Worm (Caenorhabditis elegans) whole organism, L2 larva: Measurements from ENCODE around the gene eps-8.
"Not testable (repeated sequence)": the region's sequence is repeated elsewhere in the genome, so short reads cannot be mapped to it uniquely, and the experiment has no call there.

ENCODE experiments used
- C34F6.9 ChIP-seq: fragments of 150-350 bp; optimal IDR thresholded peaks from 2 replicates; lab custom pipeline; 2014; ENCODE audit warnings: missing biosample characterization, missing genetic modification characterization
- F13H6.1 ChIP-seq: sonication (generic microtip); optimal IDR thresholded peaks from 2 replicates; lab custom pipeline; 2016; ENCODE audit warnings: missing genetic modification characterization, missing compliant biosample characterization
- R02D3.7 ChIP-seq: fragments of 150-350 bp; optimal IDR thresholded peaks from 2 replicates; lab custom pipeline; 2014; ENCODE audit warnings: missing biosample characterization, missing genetic modification characterization
- ZK546.5 ChIP-seq: sonication (generic microtip); optimal IDR thresholded peaks from 2 replicates; lab custom pipeline; 2017; ENCODE audit warnings: missing biosample characterization, missing genetic modification characterization
- aly-2 ChIP-seq: fragments of 150-350 bp; optimal IDR thresholded peaks from 2 replicates; lab custom pipeline; 2014; ENCODE audit warnings: missing biosample characterization, missing genetic modification characterization
- blmp-1 ChIP-seq: sonication (generic microtip); optimal IDR thresholded peaks from 2 replicates; lab custom pipeline; 2017; ENCODE audit warnings: missing genetic modification characterization, mild to moderate bottlenecking, missing compliant biosample characterization, antibody characterized with exemption, moderate library complexity; ENCODE audit not compliant: insufficient read depth
- ceh-82 ChIP-seq: fragments of 150-350 bp; optimal IDR thresholded peaks from 2 replicates; lab custom pipeline; 2014; ENCODE audit warnings: missing biosample characterization, missing genetic modification characterization
- crh-2 ChIP-seq: sonication (generic microtip); optimal IDR thresholded peaks from 2 replicates; lab custom pipeline; 2017; ENCODE audit warnings: missing biosample characterization, missing genetic modification characterization
- elt-3 ChIP-seq: sonication (generic microtip); optimal IDR thresholded peaks from 2 replicates; lab custom pipeline; 2017; ENCODE audit warnings: missing biosample characterization, missing genetic modification characterization
- fos-1 ChIP-seq: fragments of 150-350 bp; optimal IDR thresholded peaks from 2 replicates; lab custom pipeline; 2014; ENCODE audit warnings: missing biosample characterization, missing genetic modification characterization
- gmeb-1 ChIP-seq: fragments of 150-350 bp; optimal IDR thresholded peaks from 2 replicates; lab custom pipeline; 2014; ENCODE audit warnings: missing biosample characterization, missing genetic modification characterization
- lin-11 ChIP-seq: fragments of 150-350 bp; sonication (generic microtip); optimal IDR thresholded peaks from 2 replicates; lab custom pipeline; 2014; ENCODE audit warnings: missing biosample characterization, missing genetic modification characterization, inconsistent platforms, mixed read lengths
- lin-13 ChIP-seq: fragments of 150-350 bp; optimal IDR thresholded peaks from 2 replicates; lab custom pipeline; 2014; ENCODE audit warnings: missing biosample characterization, missing genetic modification reagents, missing genetic modification characterization
- lin-39 ChIP-seq: fragments of 150-350 bp; optimal IDR thresholded peaks from 2 replicates; lab custom pipeline; 2014; ENCODE audit warnings: missing biosample characterization, missing genetic modification reagents, missing genetic modification characterization
- lsy-2 ChIP-seq, 2 experiments: fragments of 150-350 bp in 1 of 2; sonication (generic microtip) in 1 of 2; optimal IDR thresholded peaks; 2 replicates each; lab custom pipeline; 2014 to 2017; ENCODE audit warnings: missing biosample characterization in 2 of 2, missing genetic modification characterization in 2 of 2
- mab-5 ChIP-seq: fragments of 150-350 bp; optimal IDR thresholded peaks from 2 replicates; lab custom pipeline; 2014; ENCODE audit warnings: missing biosample characterization, missing genetic modification characterization
- mdl-1 ChIP-seq, 2 experiments: fragments of 150-350 bp in 1 of 2; sonication (generic microtip) in 1 of 2; optimal IDR thresholded peaks; 2 replicates each; lab custom pipeline; 2017; ENCODE audit warnings: missing biosample characterization in 2 of 2, missing genetic modification characterization in 2 of 2
- nhr-10 ChIP-seq: sonication (generic microtip); optimal IDR thresholded peaks from 2 replicates; lab custom pipeline; 2017; ENCODE audit warnings: missing biosample characterization, missing genetic modification characterization
- nhr-21 ChIP-seq: fragments of 150-350 bp; optimal IDR thresholded peaks from 2 replicates; lab custom pipeline; 2014; ENCODE audit warnings: missing biosample characterization, missing genetic modification characterization
- nhr-23 ChIP-seq: fragments of 150-350 bp; optimal IDR thresholded peaks from 2 replicates; lab custom pipeline; 2014; ENCODE audit warnings: missing biosample characterization, missing genetic modification reagents, missing genetic modification characterization
- nhr-237 ChIP-seq: fragments of 150-350 bp; optimal IDR thresholded peaks from 2 replicates; lab custom pipeline; 2014; ENCODE audit warnings: missing biosample characterization, missing genetic modification characterization
- nhr-6 ChIP-seq: fragments of 150-350 bp; optimal IDR thresholded peaks from 2 replicates; lab custom pipeline; 2014; ENCODE audit warnings: missing biosample characterization, missing genetic modification characterization
- nhr-77 ChIP-seq: fragments of 150-350 bp; optimal IDR thresholded peaks from 2 replicates; lab custom pipeline; 2014; ENCODE audit warnings: missing biosample characterization, missing genetic modification characterization
- peb-1 ChIP-seq: fragments of 150-350 bp; optimal IDR thresholded peaks from 2 replicates; lab custom pipeline; 2014; ENCODE audit warnings: missing biosample characterization, missing genetic modification characterization
- sem-4 ChIP-seq: fragments of 150-350 bp; optimal IDR thresholded peaks from 2 replicates; lab custom pipeline; 2014; ENCODE audit warnings: missing biosample characterization, missing genetic modification reagents, missing genetic modification characterization
- sma-9 ChIP-seq, 2 experiments: fragments of 150-350 bp in 1 of 2; sonication (generic microtip) in 1 of 2; optimal IDR thresholded peaks; 2 replicates each; lab custom pipeline; 2014 to 2016; ENCODE audit warnings: missing genetic modification characterization in 2 of 2, mild to moderate bottlenecking in 1 of 2, missing biosample characterization in 1 of 2, missing compliant biosample characterization in 1 of 2, missing genetic modification reagents in 1 of 2, moderate library complexity in 1 of 2
- snpc-4 ChIP-seq: fragments of 150-350 bp; optimal IDR thresholded peaks from 2 replicates; lab custom pipeline; 2014; ENCODE audit warnings: missing biosample characterization, missing genetic modification characterization
- unc-62 ChIP-seq: fragments of 150-350 bp; optimal IDR thresholded peaks from 2 replicates; lab custom pipeline; 2014; ENCODE audit warnings: missing biosample characterization, missing genetic modification reagents, missing genetic modification characterization
- zag-1 ChIP-seq: fragments of 150-350 bp; optimal IDR thresholded peaks from 2 replicates; lab custom pipeline; 2014; ENCODE audit warnings: missing biosample characterization, missing genetic modification characterization
- ztf-4 ChIP-seq: fragments of 150-350 bp; optimal IDR thresholded peaks from 2 replicates; lab custom pipeline; 2014; ENCODE audit warnings: missing biosample characterization, missing genetic modification characterization

Gene eps-8

DNA sequence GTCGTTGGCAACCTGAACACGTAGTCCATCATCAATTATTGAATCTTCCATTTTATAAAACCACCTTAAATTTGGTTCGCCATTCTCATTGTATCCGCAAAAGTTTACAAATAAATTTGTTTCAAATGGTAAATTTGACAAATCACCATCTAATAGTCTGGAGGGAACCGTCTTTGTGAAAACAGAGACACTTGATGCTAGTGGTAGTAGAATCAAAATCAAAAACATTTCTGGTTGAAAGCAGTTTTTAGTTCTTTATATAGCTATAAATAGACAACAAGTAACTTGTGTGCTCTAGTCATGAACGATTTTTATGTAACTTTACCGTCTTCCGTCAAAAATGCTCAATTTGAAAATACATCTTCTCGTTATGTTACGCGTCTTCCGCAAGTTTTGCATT lies 36.2 kb upstream of the eps-8 start, which contains the start of gene Y57G11C.20:
Y57G11C.20 (plus strand) TSS at position 301 of the 400 bp plus-strand sequence.
- TF ChIP-seq mdl-1 (tag; optimal IDR thresholded peaks at IDR 0.05; lab: Kevin White, UChicago); sem-4 (tag; lab: Kevin White, UChicago); nhr-6 (tag; lab: Kevin White, UChicago): not testable (repeated sequence)

DNA sequence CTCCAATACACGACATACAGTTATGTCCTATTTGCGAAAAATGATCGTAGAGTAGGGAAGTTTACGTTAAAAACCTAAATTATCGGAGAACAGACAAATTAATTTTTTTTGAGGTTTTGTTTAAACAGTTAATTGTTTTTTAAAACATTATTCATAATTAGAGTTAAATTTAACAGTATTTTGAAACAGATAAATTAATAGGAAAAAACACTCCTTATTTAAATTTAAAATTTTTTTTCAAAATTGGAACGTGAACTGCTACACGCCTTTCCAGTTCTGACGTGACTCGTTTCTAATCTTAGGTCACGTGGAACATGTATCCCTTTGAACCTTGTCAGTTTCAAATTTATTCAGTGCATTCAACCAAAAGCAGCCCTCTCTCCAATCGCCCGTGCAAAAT lies 25.6 kb upstream of the eps-8 start, which contains the start of gene Y57G11C.52:
Y57G11C.52 (plus strand) TSS at position 301 of the 400 bp plus-strand sequence.
- no peak for TF ChIP-seq gmeb-1
- TF ChIP-seq lin-11 (tag; lab: Kevin White, UChicago) = no peak
- TF ChIP-seq aly-2 (tag; lab: Kevin White, UChicago) = no peak
- TF ChIP-seq nhr-23 (tag; lab: Kevin White, UChicago) = no peak
- TF ChIP-seq lin-13 = no peak
- no peak for TF ChIP-seq C34F6.9 (tag; lab: Kevin White, UChicago)
- no peak for TF ChIP-seq F13H6.1 (tag; lab: Kevin White, UChicago)
- TF ChIP-seq R02D3.7 = no peak
- TF ChIP-seq lsy-2 (tag; optimal IDR thresholded peaks at IDR 0.05; lab: Kevin White, UChicago) = no peak
- TF ChIP-seq nhr-21 = no peak
- no peak for TF ChIP-seq mab-5 (tag; lab: Kevin White, UChicago)
- no peak for TF ChIP-seq elt-3
- TF ChIP-seq nhr-6 (tag; lab: Kevin White, UChicago) = no peak
- TF ChIP-seq blmp-1 (tag; lab: Kevin White, UChicago) = no peak
- TF ChIP-seq sem-4 (tag; lab: Kevin White, UChicago) = no peak
- TF ChIP-seq, all 48 proteins: peak for 0

DNA sequence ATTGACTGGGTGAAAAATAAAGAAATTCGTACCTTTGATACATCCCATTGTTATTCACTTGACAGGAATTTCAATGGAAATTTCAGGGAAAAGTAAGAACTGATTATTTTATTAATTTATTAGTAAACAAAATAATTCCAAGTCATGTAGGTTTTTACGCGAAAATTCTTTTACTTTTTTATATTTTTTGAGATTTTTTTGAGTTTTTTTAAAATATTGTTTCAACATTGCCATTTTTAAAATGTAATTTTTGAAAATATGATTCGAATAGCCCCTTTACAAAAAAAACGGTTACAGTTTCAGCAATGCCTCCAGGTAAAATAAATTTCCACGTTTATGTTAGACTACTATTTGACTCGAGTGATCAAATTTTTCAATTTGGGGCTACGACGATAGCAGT lies 17.6 kb upstream of the eps-8 start, which contains the start of gene Y57G11C.23:
Y57G11C.23 (minus strand) TSS at position 101 of the 400 bp plus-strand sequence.
- TF ChIP-seq ztf-4 (tag; lab: Kevin White, UChicago) = no peak
- no peak for TF ChIP-seq aly-2 (tag; lab: Kevin White, UChicago)
- TF ChIP-seq elt-3 = no peak
- no peak for TF ChIP-seq lsy-2 (tag; optimal IDR thresholded peaks at IDR 0.05; lab: Kevin White, UChicago)
- TF ChIP-seq blmp-1 (tag; lab: Kevin White, UChicago) = no peak
- TF ChIP-seq nhr-77 (tag; lab: Kevin White, UChicago) = no peak
- no peak for TF ChIP-seq lin-13
- TF ChIP-seq, all 48 proteins: peak for 0

DNA sequence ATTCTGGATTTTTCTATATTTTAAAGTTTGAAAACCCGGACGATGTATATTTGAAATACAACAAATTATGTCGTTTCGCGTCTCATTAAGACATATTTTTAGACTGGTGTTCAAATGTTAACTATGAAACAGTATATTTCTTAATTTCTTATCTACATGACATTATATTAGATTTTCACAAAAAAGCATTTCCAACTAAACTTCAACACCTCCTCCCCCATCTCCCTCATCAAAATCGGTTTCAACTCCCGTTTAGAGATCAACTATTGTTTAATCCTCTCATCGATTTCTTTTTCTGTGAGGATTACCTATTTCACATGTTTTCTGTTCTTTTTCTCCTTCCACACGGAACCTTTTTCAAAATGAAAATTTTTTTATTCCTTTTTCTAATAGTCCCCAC lies 17.1 kb upstream of the eps-8 start, which contains the start of gene Y57G11C.38:
Y57G11C.38 (plus strand) TSS at position 301 of the 400 bp plus-strand sequence.
- TF ChIP-seq crh-2 (tag; lab: Kevin White, UChicago) = no peak
- no peak for TF ChIP-seq ceh-82 (tag; lab: Kevin White, UChicago)
- no peak for TF ChIP-seq zag-1 (tag; lab: Kevin White, UChicago)
- no peak for TF ChIP-seq nhr-237 (tag; lab: Kevin White, UChicago)
- TF ChIP-seq, all 48 proteins: peak for 0

DNA sequence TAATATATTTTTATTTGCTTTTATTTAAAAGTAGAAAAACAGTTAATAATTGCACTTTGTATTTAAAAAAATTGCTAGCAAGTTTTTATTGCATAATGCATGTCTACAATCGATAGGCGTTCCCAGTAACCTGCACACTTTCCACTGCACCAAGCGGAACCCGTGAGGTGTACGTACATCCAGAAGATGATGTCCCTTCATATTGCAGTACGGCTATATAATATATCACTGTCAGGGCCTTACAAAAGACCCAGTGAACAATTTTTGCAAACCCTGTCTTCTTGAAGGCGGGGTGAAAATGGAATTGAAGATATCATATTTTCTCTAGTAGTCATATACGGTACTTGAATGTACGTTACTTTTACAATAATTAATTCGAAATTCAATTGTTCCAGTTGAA lies 15.5 kb upstream of the eps-8 start:
- no peak for TF ChIP-seq lin-39 (tag; lab: Kevin White, UChicago)
- TF ChIP-seq mdl-1 (tag; optimal IDR thresholded peaks at IDR 0.05; lab: Kevin White, UChicago) = no peak
- peak; percentile 3 for TF ChIP-seq snpc-4
- no peak for TF ChIP-seq peb-1 (tag; lab: Kevin White, UChicago)

DNA sequence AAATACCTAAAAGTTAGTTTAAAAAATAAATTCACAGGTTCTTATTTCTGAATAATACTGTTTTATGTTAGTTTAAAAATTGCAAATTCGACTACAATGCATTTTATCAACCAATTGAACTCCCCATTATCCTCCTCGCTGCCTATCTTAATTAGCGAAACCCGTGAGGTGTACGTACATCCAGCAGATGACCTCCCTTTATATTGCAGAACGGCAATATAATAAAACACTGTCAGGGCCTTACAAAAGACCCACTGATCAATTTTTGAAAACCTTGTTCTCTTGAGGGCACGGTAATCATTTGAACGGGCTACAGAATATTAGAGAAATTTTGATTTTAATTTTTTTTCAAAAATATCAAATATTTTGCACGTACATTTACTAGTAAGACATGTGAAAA lies 14.8 kb upstream of the eps-8 start:
- no peak for TF ChIP-seq nhr-10 (tag; lab: Kevin White, UChicago)
- TF ChIP-seq peb-1 (tag; lab: Kevin White, UChicago) = no peak
- no peak for TF ChIP-seq gmeb-1
- no peak for TF ChIP-seq lsy-2 (tag; optimal IDR thresholded peaks at IDR 0.05; lab: Kevin White, UChicago)
- no peak for TF ChIP-seq mab-5 (tag; lab: Kevin White, UChicago)
- no peak for TF ChIP-seq unc-62 (GFP tag; lab: Kevin White, UChicago)
- TF ChIP-seq fos-1 (tag; lab: Kevin White, UChicago) = no peak
- no peak for TF ChIP-seq aly-2 (tag; lab: Kevin White, UChicago)
- TF ChIP-seq elt-3 = no peak
- no peak for TF ChIP-seq ZK546.5 (tag; lab: Kevin White, UChicago)
- no peak for TF ChIP-seq sma-9 (GFP tag; optimal IDR thresholded peaks at IDR 0.05; lab: Kevin White, UChicago)
- no peak for TF ChIP-seq sma-9 (tag; optimal IDR thresholded peaks at IDR 0.05; lab: Kevin White, UChicago)
